Fruit fly (Drosophila melanogaster) whole organism, wandering third instar larva: ENCODE results near the gene CG5608.
A peak's percentile ranks its signal among the peaks of the same experiment; 100 is the strongest.
"Not testable (repeated sequence)": the region's sequence is repeated elsewhere in the genome, so short reads cannot be mapped to it uniquely, and the experiment has no call there.

Experiments used
- CG32264 ChIP-seq: fragments of 200-800 bp; sonication (Bioruptor generic); optimal IDR thresholded peaks from 2 replicates; lab custom pipeline; 2016; ENCODE audit warnings: missing biosample characterization, missing genetic modification characterization
- CG9705 ChIP-seq: fragments of 200-800 bp; sonication (Bioruptor generic); optimal IDR thresholded peaks from 2 replicates; lab custom pipeline; 2018; ENCODE audit warnings: missing biosample characterization, mild to moderate bottlenecking, missing genetic modification characterization
- CrebA ChIP-seq: fragments of 200-800 bp; sonication (Bioruptor generic); optimal IDR thresholded peaks from 2 replicates; lab custom pipeline; 2016; ENCODE audit warnings: missing biosample characterization, mild to moderate bottlenecking, missing genetic modification characterization, borderline replicate concordance
- Dfd ChIP-seq: fragments of >200 bp; optimal IDR thresholded peaks from 2 replicates; lab custom pipeline; 2017; ENCODE audit warnings: missing biosample characterization, missing genetic modification characterization
- GATAd ChIP-seq: sonication (Bioruptor generic); optimal IDR thresholded peaks from 2 replicates; lab custom pipeline; 2016; ENCODE audit warnings: missing biosample characterization, missing genetic modification characterization
- HLH106 ChIP-seq: fragments of 200-800 bp; optimal IDR thresholded peaks from 3 replicates; lab custom pipeline; 2019; ENCODE audit warnings: missing biosample characterization, mild to moderate bottlenecking, missing genetic modification characterization, moderate library complexity
- Jra ChIP-seq: sonication (Bioruptor generic); optimal IDR thresholded peaks from 2 replicates; lab custom pipeline; 2016; ENCODE audit warnings: missing biosample characterization, missing genetic modification characterization
- Myc ChIP-seq: fragments of >200 bp; optimal IDR thresholded peaks from 2 replicates; lab custom pipeline; 2017
- N ChIP-seq: fragments of >200 bp; optimal IDR thresholded peaks from 2 replicates; lab custom pipeline; 2018; ENCODE audit warnings: missing biosample characterization, missing external identifiers, missing genetic modification characterization
- OdsH ChIP-seq: fragments of 200-800 bp; sonication (Bioruptor generic); optimal IDR thresholded peaks from 2 replicates; lab custom pipeline; 2016; ENCODE audit warnings: missing biosample characterization, mild to moderate bottlenecking, missing genetic modification characterization
- Rel ChIP-seq, 2 experiments: fragments of 200-800 bp; sonication (Bioruptor generic) in 1 of 2; optimal IDR thresholded peaks; 2 replicates in 1 of 2; 3 replicates in 1 of 2; lab custom pipeline; 2016 to 2019; ENCODE audit warnings: mild to moderate bottlenecking in 2 of 2, missing biosample characterization in 2 of 2, missing genetic modification characterization in 2 of 2, moderate library complexity in 1 of 2
- Sp1 ChIP-seq: fragments of 200-800 bp; sonication (Bioruptor generic); optimal IDR thresholded peaks from 3 replicates; lab custom pipeline; 2019; ENCODE audit warnings: missing biosample characterization, mild to moderate bottlenecking, missing genetic modification characterization, moderate library complexity
- Vsx2 ChIP-seq: fragments of 200-300, 225-300 bp; sonication (Bioruptor generic); optimal IDR thresholded peaks from 2 replicates; lab custom pipeline; 2018; ENCODE audit warnings: missing biosample characterization, missing genetic modification characterization; ENCODE audit not compliant: partially characterized antibody
- dmrt93B ChIP-seq: fragments of 200-800 bp; sonication (Bioruptor generic); optimal IDR thresholded peaks from 2 replicates; lab custom pipeline; 2018; ENCODE audit warnings: missing biosample characterization, mild to moderate bottlenecking, missing genetic modification characterization
- ey ChIP-seq: fragments of 200-800 bp; sonication (Bioruptor generic); optimal IDR thresholded peaks from 2 replicates; lab custom pipeline; 2016; ENCODE audit warnings: missing biosample characterization, missing genetic modification characterization
- fru ChIP-seq: fragments of 200-800 bp; sonication (Bioruptor generic); optimal IDR thresholded peaks from 3 replicates; lab custom pipeline; 2016; ENCODE audit warnings: missing biosample characterization, mild to moderate bottlenecking, missing genetic modification characterization
- jim ChIP-seq: fragments of 175-275, 200-325 bp; sonication (Bioruptor generic); optimal IDR thresholded peaks from 2 replicates; lab custom pipeline; 2016; ENCODE audit warnings: missing biosample characterization, mild to moderate bottlenecking, missing genetic modification characterization
- lola ChIP-seq: fragments of >200 bp; optimal IDR thresholded peaks from 2 replicates; lab custom pipeline; 2017; ENCODE audit warnings: missing biosample characterization, missing genetic modification characterization
- psq ChIP-seq: fragments of 200-800 bp; sonication (Bioruptor generic); optimal IDR thresholded peaks from 3 replicates; lab custom pipeline; 2017; ENCODE audit warnings: missing biosample characterization, mild to moderate bottlenecking, missing genetic modification characterization, moderate library complexity
- rgr ChIP-seq: fragments of 200-800 bp; sonication (Bioruptor generic); optimal IDR thresholded peaks from 3 replicates; lab custom pipeline; 2016; ENCODE audit warnings: missing biosample characterization, mild to moderate bottlenecking, missing genetic modification characterization
- sage ChIP-seq: fragments of 200-800 bp; sonication (Bioruptor generic); optimal IDR thresholded peaks from 2 replicates; lab custom pipeline; 2016; ENCODE audit warnings: missing biosample characterization, mild to moderate bottlenecking, missing genetic modification characterization
- usp ChIP-seq: fragments of >200 bp; optimal IDR thresholded peaks from 2 replicates; lab custom pipeline; 2017; ENCODE audit warnings: missing biosample characterization, missing genetic modification characterization

The CG5608 gene

DNA sequence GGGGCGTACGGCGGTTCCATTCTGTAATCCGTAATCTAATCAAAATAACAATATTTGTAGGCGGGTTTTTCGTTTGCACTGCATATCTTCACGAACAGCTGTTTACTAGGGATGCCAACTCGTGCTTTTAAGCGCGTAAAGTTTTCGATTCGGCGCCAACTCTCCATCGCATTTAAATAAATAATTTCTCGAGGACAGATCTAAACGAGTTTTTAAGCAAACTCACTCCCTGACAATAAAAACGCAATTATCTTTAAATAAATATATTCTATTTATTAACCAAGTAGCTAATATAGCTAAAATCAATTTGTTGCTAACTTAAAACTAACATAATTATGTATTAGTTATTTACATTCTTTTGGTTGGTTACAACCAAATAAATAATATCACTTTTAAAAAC is at the start of gene CG5608:
Gene CG5608, minus strand, starts transcription at position 101 of the 400 bp plus-strand sequence.
- not testable (repeated sequence) for TF ChIP-seq Myc (lab: Kevin White, UChicago); Vsx2; jim (GFP tag; lab: Kevin White, UChicago)

DNA sequence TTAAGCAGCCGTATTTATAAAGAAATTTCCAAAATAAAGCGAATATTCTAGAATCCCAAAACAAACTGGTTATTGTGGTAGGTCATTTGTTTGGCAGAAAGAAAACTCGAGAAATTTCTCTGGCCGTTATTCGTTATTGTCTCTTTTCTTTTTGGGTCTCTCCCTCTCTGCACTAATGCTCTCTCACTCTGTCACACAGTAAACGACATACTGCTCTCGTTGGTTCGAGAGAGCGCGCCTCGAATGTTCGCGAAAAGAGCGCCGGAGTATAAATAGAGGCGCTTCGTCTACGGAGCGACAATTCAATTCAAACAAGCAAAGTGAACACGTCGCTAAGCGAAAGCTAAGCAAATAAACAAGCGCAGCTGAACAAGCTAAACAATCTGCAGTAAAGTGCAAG is 43.7 kb upstream of the CG5608 start, which contains the start of gene Hsp70Bc:
Gene Hsp70Bc, plus strand, starts transcription at position 301 of the 400 bp plus-strand sequence.
- TF ChIP-seq ey (GFP tag; lab: Kevin White, UChicago); OdsH (GFP tag; lab: Kevin White, UChicago); CG32264: not testable (repeated sequence)
- TF ChIP-seq, all 38 proteins: peak for 0; not testable (repeated sequence) for 38

DNA sequence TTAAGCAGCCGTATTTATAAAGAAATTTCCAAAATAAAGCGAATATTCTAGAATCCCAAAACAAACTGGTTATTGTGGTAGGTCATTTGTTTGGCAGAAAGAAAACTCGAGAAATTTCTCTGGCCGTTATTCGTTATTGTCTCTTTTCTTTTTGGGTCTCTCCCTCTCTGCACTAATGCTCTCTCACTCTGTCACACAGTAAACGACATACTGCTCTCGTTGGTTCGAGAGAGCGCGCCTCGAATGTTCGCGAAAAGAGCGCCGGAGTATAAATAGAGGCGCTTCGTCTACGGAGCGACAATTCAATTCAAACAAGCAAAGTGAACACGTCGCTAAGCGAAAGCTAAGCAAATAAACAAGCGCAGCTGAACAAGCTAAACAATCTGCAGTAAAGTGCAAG is 40.4 kb upstream of the CG5608 start, which contains the start of gene Hsp70Bb:
Gene Hsp70Bb, plus strand, starts transcription at position 301 of the 400 bp plus-strand sequence.
- not testable (repeated sequence) for TF ChIP-seq Myc (lab: Kevin White, UChicago); N (GFP tag; lab: Kevin White, UChicago); rgr (GFP tag; lab: Kevin White, UChicago)
- TF ChIP-seq, all 38 proteins: peak for 0; not testable (repeated sequence) for 38

DNA sequence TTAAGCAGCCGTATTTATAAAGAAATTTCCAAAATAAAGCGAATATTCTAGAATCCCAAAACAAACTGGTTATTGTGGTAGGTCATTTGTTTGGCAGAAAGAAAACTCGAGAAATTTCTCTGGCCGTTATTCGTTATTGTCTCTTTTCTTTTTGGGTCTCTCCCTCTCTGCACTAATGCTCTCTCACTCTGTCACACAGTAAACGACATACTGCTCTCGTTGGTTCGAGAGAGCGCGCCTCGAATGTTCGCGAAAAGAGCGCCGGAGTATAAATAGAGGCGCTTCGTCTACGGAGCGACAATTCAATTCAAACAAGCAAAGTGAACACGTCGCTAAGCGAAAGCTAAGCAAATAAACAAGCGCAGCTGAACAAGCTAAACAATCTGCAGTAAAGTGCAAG is 37.1 kb upstream of the CG5608 start, which contains the start of gene Hsp70Bbb:
Gene Hsp70Bbb, plus strand, starts transcription at position 301 of the 400 bp plus-strand sequence.
- not testable (repeated sequence) for TF ChIP-seq ey (GFP tag; lab: Kevin White, UChicago); sage; GATAd

DNA sequence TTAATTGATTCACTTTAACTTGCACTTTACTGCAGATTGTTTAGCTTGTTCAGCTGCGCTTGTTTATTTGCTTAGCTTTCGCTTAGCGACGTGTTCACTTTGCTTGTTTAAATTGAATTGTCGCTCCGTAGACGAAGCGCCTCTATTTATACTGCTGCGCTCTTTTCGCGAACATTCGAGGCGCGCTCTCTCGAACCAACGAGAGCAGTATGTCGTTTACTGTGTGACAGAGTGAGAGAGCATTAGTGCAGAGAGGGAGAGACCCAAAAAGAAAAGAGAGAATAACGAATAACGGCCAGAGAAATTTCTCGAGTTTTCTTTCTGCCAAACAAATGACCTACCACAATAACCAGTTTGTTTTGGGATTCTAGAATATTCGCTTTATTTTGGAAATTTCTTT is 2.6 kb upstream of the CG5608 start, which contains the start of gene Hsp70Ba:
Gene Hsp70Ba, minus strand, starts transcription at position 102 of the 400 bp plus-strand sequence.
- not testable (repeated sequence) for TF ChIP-seq CrebA (GFP tag; lab: Kevin White, UChicago); usp (GFP tag; lab: Kevin White, UChicago); HLH106 (tag; lab: Kevin White, UChicago)

DNA sequence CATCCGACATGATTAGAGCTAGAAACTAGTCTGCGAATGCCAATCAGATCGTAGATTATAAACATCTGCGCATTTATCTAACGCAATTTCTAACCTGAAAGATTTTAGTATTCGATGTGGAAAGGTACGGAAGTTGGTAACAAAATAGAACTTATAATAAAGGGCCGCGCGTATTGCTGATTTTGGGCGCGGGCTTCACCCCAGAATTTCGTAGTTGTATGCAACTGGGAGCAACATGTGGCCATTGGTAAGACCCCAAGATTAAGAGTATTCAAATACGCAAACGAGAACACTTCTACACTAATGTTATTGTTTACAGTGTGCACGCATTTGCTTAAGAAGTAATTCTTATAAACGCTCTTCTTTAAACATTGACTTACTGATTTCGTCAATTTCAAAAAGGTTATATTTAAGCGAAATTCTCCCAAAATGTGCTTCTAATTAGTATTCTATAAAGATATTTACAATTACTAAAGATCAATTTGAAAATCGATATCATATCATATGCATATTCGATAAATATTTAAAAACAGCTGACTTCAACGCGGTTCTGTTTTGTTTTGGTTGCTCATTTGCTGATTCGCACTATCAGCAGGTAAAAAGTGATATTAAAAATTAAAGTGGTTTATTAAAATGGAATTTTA is 5.1 kb downstream of the CG5608 start, which contains the start of the genes CG5961 and Polr3C:
Gene CG5961, minus strand, starts transcription at position 416 of the 644 bp plus-strand sequence.
Gene Polr3C, plus strand, starts transcription at position 536 of the 644 bp plus-strand sequence.
- TF ChIP-seq lola (GFP tag; lab: Kevin White, UChicago) (no peak), psq (GFP tag; lab: Kevin White, UChicago) (peak; percentile 91), OdsH (GFP tag; lab: Kevin White, UChicago) (no peak), Myc (lab: Kevin White, UChicago) (peak; percentile 23), HLH106 (tag; lab: Kevin White, UChicago) (no peak), dmrt93B (GFP tag; lab: Kevin White, UChicago) (no peak), N (GFP tag; lab: Kevin White, UChicago) (no peak), Rel (GFP tag; optimal IDR thresholded peaks at IDR 0.05; lab: Kevin White, UChicago) (no peak), Rel (tag; optimal IDR thresholded peaks at IDR 0.05; lab: Kevin White, UChicago) (peak; percentile 11), Dfd (GFP tag; lab: Kevin White, UChicago) (no peak)

DNA sequence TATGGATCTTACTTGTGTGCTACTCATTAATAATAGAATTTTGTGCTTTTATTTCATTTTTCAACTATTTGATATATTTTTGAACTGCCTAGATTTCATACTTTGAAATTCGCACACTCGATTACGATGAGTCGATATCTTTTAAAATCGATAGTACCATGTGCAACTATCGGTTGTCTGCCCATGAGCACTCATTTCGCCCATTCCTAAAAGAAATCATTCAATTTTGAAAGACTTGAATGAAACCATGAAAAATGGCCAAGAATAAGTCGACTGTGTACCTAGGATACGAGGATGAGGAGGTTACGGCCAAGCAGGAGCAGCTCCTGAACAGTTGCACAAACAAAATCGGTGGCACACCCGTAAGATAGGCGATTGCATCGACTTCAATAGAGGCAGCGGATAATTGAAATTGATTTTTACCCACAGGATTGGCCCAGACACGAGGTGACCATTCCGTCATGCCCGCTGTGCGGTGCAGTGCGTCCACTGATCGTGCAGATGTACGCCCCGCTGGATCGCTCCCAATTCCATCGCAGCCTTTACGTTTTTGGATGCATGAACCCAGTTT is 8.6 kb downstream of the CG5608 start, which contains the start of gene trus:
Gene trus, plus strand, starts transcription at position 204 of the 571 bp plus-strand sequence.
- TF ChIP-seq Rel (GFP tag; optimal IDR thresholded peaks at IDR 0.05; lab: Kevin White, UChicago) = no peak
- no peak for TF ChIP-seq Rel (tag; optimal IDR thresholded peaks at IDR 0.05; lab: Kevin White, UChicago)
- no peak for TF ChIP-seq lola (GFP tag; lab: Kevin White, UChicago)
- TF ChIP-seq jim (GFP tag; lab: Kevin White, UChicago) = no peak
- no peak for TF ChIP-seq Dfd (GFP tag; lab: Kevin White, UChicago)
- TF ChIP-seq Jra (GFP tag; lab: Kevin White, UChicago) = no peak
- no peak for TF ChIP-seq CG32264
- TF ChIP-seq Sp1 = no peak
- no peak for TF ChIP-seq CG9705
- no peak for TF ChIP-seq fru (GFP tag; lab: Kevin White, UChicago)
